Fruit fly (Drosophila melanogaster): Measurements from ENCODE around the gene gny.
A peak's percentile ranks its signal among the peaks of the same experiment; 100 is the strongest.

gny gene

dm6 chr2L:10386208-10386805 is 6.4 kb downstream of the gny start, which contains the start of the genes Cdk1 and mRpS7 (continued):
- TF ChIP-seq CG10543 (GFP tag; optimal IDR thresholded peaks at IDR 0.05) (peak; percentile 7), wdn (GFP tag; IDR thresholded peaks at IDR 0.05) (no peak), zen2 (GFP tag; IDR thresholded peaks at IDR 0.05; ENCODE audit: partially characterized antibody) (no peak), eve (GFP tag; optimal IDR thresholded peaks at IDR 0.05) (peak in 1 of 2 experiments; percentile 41), al (GFP tag; IDR thresholded peaks at IDR 0.05) (peak; percentile 54), lov (optimal IDR thresholded peaks at IDR 0.05) (no peak), lov (GFP tag; IDR thresholded peaks at IDR 0.05) (no peak), sd (tag; optimal IDR thresholded peaks at IDR 0.05) (peak; percentile 59), CG3281 (GFP tag; optimal IDR thresholded peaks at IDR 0.05) (peak; percentile 75), Sox100B (GFP tag; optimal IDR thresholded peaks at IDR 0.05) (peak; percentile 76), org-1 (GFP tag; optimal IDR thresholded peaks at IDR 0.05) (no peak), maf-S (GFP tag; optimal IDR thresholded peaks at IDR 0.05) (peak; percentile 23), ken (GFP tag; IDR thresholded peaks at IDR 0.05) (peak; percentile 66; the same call in 2 of the 3 replicates), CG4424 (GFP tag; optimal IDR thresholded peaks at IDR 0.05) (peak; percentile 70), ranshi (GFP tag; IDR thresholded peaks at IDR 0.05) (0 out of 2 replicates have a peak, but pooled peaks have one; percentile 68), sqz (GFP tag; optimal IDR thresholded peaks at IDR 0.05) (peak; percentile 39), Xbp1 (GFP tag; optimal IDR thresholded peaks at IDR 0.05) (peak; percentile 77), TFAM (GFP tag; optimal IDR thresholded peaks at IDR 0.05) (no peak), ash1 (GFP tag; optimal IDR thresholded peaks at IDR 0.05) (no peak), E2f2 (GFP tag; IDR thresholded peaks at IDR 0.05) (peak; percentile 82), CG11695 (GFP tag; IDR thresholded peaks at IDR 0.05) (peak; percentile 70), cg (GFP tag; optimal IDR thresholded peaks at IDR 0.05) (no peak), Dbx (GFP tag; IDR thresholded peaks at IDR 0.05) (peak; percentile 63; the same call in 2 of the 3 replicates), crc (GFP tag; optimal IDR thresholded peaks at IDR 0.05) (peak; percentile 10), Drgx (GFP tag; IDR thresholded peaks at IDR 0.05) (peak; percentile 53; the same call in 1 of the 2 replicates), CG4854 (GFP tag; optimal IDR thresholded peaks at IDR 0.05) (peak; percentile 40), CG3163 (GFP tag; optimal IDR thresholded peaks at IDR 0.05) (peak; percentile 8), CG43689 (GFP tag; IDR thresholded peaks at IDR 0.05) (no peak), HmgZ (tag; optimal IDR thresholded peaks at IDR 0.05) (peak; percentile 51), crol (GFP tag; IDR thresholded peaks at IDR 0.05) (no peak), CG11085 (GFP tag; IDR thresholded peaks at IDR 0.05) (no peak), chn (GFP tag; optimal IDR thresholded peaks at IDR 0.05) (peak; percentile 44), CG11504 (tag; optimal IDR thresholded peaks at IDR 0.05) (peak; percentile 85), CG31365 (tag; optimal IDR thresholded peaks at IDR 0.05) (no peak), CG15073 (GFP tag; optimal IDR thresholded peaks at IDR 0.05) (no peak), h (optimal IDR thresholded peaks at IDR 0.05) (no peak), seq (GFP tag; IDR thresholded peaks at IDR 0.05) (no peak), CG8290 (GFP tag; optimal IDR thresholded peaks at IDR 0.05) (peak; percentile 43), CG8290 (tag; optimal IDR thresholded peaks at IDR 0.05) (peak in 1 of 2 experiments; percentile 19), tna (GFP tag; IDR thresholded peaks at IDR 0.05; ENCODE audit: partially characterized antibody) (no peak), Trl (optimal IDR thresholded peaks at IDR 0.05) (no peak), Trl (GFP tag; optimal IDR thresholded peaks at IDR 0.05) (peak; percentile 54), Oaz (GFP tag; IDR thresholded peaks at IDR 0.05) (peak; percentile 45), CG18262 (tag; optimal IDR thresholded peaks at IDR 0.05) (peak; percentile 84), GATAe (GFP tag; conservative IDR thresholded peaks at IDR 0.05) (no peak), CG8089 (GFP tag; optimal IDR thresholded peaks at IDR 0.05) (peak; percentile 42), CG10431 (GFP tag; optimal IDR thresholded peaks at IDR 0.05) (no peak), dysf (GFP tag; IDR thresholded peaks at IDR 0.05) (peak; percentile 77; the same call in 2 of the 3 replicates), lmd (GFP tag; IDR thresholded peaks at IDR 0.05) (no peak; the same call in 1 of the 2 replicates), NC2β (GFP tag; optimal IDR thresholded peaks at IDR 0.05) (peak; percentile 31), Hmr (GFP tag; optimal IDR thresholded peaks at IDR 0.05) (peak; percentile 73), H15 (GFP tag; IDR thresholded peaks at IDR 0.05) (peak; percentile 47; the same call in 1 of the 3 replicates)
